Worm (Caenorhabditis elegans) whole organism, L4/young adult: ENCODE results near the gene ugt-47.

Source experiments
- W03F9.2 ChIP-seq: fragments of 150-350 bp; optimal IDR thresholded peaks from 2 replicates; lab custom pipeline; 2014; ENCODE audit warnings: missing biosample characterization, missing genetic modification characterization
- dao-5 ChIP-seq: sonication (generic microtip); optimal IDR thresholded peaks from 2 replicates; lab custom pipeline; 2016; ENCODE audit warnings: missing genotype, missing genetic modification characterization, moderate library complexity, missing compliant biosample characterization
- him-1 ChIP-seq: sonication (generic microtip); optimal IDR thresholded peaks from 2 replicates; lab custom pipeline; 2016; ENCODE audit warnings: missing genotype, missing genetic modification reagents, missing genetic modification characterization, missing compliant biosample characterization

ugt-47 gene

ce11 chrV:10078244-10078643 lies 20.2 kb downstream of the ugt-47 start, which contains the start of gene R04B5.1:
Gene R04B5.1 (minus strand): TSS chrV:10078344.
- TF ChIP-seq dao-5 (tag; lab: Kevin White, UChicago) (no peak), W03F9.2 (tag; lab: Kevin White, UChicago) (no peak), him-1 (tag; lab: Kevin White, UChicago) (no peak)

ce11 chrV:10075441-10075840 lies 23.0 kb downstream of the ugt-47 start, which contains the start of gene F57A8.7:
Gene F57A8.7 (plus strand): TSS chrV:10075741.
- TF ChIP-seq him-1 (tag; lab: Kevin White, UChicago) (no peak), W03F9.2 (tag; lab: Kevin White, UChicago) (no peak), dao-5 (tag; lab: Kevin White, UChicago) (no peak)

ce11 chrV:10073793-10074192 lies 24.6 kb downstream of the ugt-47 start, which contains the start of gene F57A8.6:
Gene F57A8.6 (minus strand): TSS chrV:10073893.
- no peak for TF ChIP-seq W03F9.2 (tag; lab: Kevin White, UChicago)
- no peak for TF ChIP-seq dao-5 (tag; lab: Kevin White, UChicago)
- no peak for TF ChIP-seq him-1 (tag; lab: Kevin White, UChicago)

ce11 chrV:10072721-10073120 lies 25.7 kb downstream of the ugt-47 start:
- TF ChIP-seq him-1 (tag; lab: Kevin White, UChicago) = no peak
- no peak for TF ChIP-seq W03F9.2 (tag; lab: Kevin White, UChicago)
- TF ChIP-seq dao-5 (tag; lab: Kevin White, UChicago) = no peak

- TF ChIP-seq him-1 (tag; lab: Kevin White, UChicago) = no peak
- TF ChIP-seq dao-5 (tag; lab: Kevin White, UChicago) = no peak
- no peak for TF ChIP-seq W03F9.2 (tag; lab: Kevin White, UChicago)
Observed at ce11 chrV:10070541-10070940, 27.9 kb downstream of the ugt-47 start, which contains the start of gene nhr-192. Gene nhr-192 (minus strand): TSS chrV:10070641.

- TF ChIP-seq W03F9.2 (tag; lab: Kevin White, UChicago) (no peak), dao-5 (tag; lab: Kevin White, UChicago) (no peak), him-1 (tag; lab: Kevin White, UChicago) (no peak)
Observed at ce11 chrV:10066769-10067168, 31.6 kb downstream of the ugt-47 start, which contains the start of gene npr-39. Gene npr-39 (plus strand): TSS chrV:10067069.

- TF ChIP-seq him-1 (tag; lab: Kevin White, UChicago) (no peak), W03F9.2 (tag; lab: Kevin White, UChicago) (no peak), dao-5 (tag; lab: Kevin White, UChicago) (no peak)
Observed at ce11 chrV:10065679-10066078, 32.7 kb downstream of the ugt-47 start.

ce11 chrV:10064221-10064620 lies 34.2 kb downstream of the ugt-47 start, which contains the start of gene fipr-13:
Gene fipr-13 (plus strand): TSS chrV:10064521.
- TF ChIP-seq W03F9.2 (tag; lab: Kevin White, UChicago) (no peak), him-1 (tag; lab: Kevin White, UChicago) (no peak), dao-5 (tag; lab: Kevin White, UChicago) (no peak)

ce11 chrV:10060039-10060438 lies 38.4 kb downstream of the ugt-47 start:
- TF ChIP-seq him-1 (tag; lab: Kevin White, UChicago) (no peak), dao-5 (tag; lab: Kevin White, UChicago) (no peak), W03F9.2 (tag; lab: Kevin White, UChicago) (no peak)

- TF ChIP-seq W03F9.2 (tag; lab: Kevin White, UChicago) = no peak
- no peak for TF ChIP-seq dao-5 (tag; lab: Kevin White, UChicago)
- TF ChIP-seq him-1 (tag; lab: Kevin White, UChicago) = no peak
Observed at ce11 chrV:10058748-10059147, 39.6 kb downstream of the ugt-47 start.

ce11 chrV:10054872-10055271 lies 43.5 kb downstream of the ugt-47 start, which contains the start of gene yif-1:
Gene yif-1 (minus strand): TSS chrV:10054913.
- TF ChIP-seq W03F9.2 (tag; lab: Kevin White, UChicago) (no peak), him-1 (tag; lab: Kevin White, UChicago) (no peak), dao-5 (tag; lab: Kevin White, UChicago) (no peak)

- no peak for TF ChIP-seq dao-5 (tag; lab: Kevin White, UChicago)
- no peak for TF ChIP-seq him-1 (tag; lab: Kevin White, UChicago)
- no peak for TF ChIP-seq W03F9.2 (tag; lab: Kevin White, UChicago)
Observed at ce11 chrV:10051855-10052254, 46.5 kb downstream of the ugt-47 start, which contains the start of gene str-118. Gene str-118 (plus strand): TSS chrV:10052155.

ce11 chrV:10047189-10047588 lies 51.2 kb downstream of the ugt-47 start:
- no peak for TF ChIP-seq him-1 (tag; lab: Kevin White, UChicago)
- no peak for TF ChIP-seq W03F9.2 (tag; lab: Kevin White, UChicago)
- no peak for TF ChIP-seq dao-5 (tag; lab: Kevin White, UChicago)

- TF ChIP-seq W03F9.2 (tag; lab: Kevin White, UChicago) = no peak
- no peak for TF ChIP-seq him-1 (tag; lab: Kevin White, UChicago)
- TF ChIP-seq dao-5 (tag; lab: Kevin White, UChicago) = no peak
Observed at ce11 chrV:10046503-10046902, 51.9 kb downstream of the ugt-47 start.
